Worm (Caenorhabditis elegans): Measurements from ENCODE around the gene C02B8.7.

C02B8.7 gene

DNA sequence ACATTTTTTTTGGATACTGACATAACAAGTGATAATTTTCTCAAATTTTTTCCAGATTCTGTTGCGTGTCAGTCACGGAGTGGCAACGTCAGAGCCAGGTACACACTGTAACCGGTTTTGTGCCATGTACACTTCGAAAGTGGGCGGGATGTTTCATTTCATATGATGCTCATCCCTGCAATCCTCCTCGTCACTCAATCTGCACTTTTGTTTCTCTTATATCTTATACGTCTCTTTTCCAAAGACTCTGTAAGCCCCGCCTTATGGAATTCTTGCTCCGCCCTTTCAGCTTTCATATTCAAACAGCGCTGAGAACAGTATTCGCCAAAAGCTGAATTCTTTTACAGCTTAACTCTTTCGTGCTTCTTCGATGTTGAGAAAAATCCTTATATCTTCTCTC is 1.5 kb upstream of the C02B8.7 start, which contains the start of gene C02B8.3:
TSS of gene C02B8.3 (plus strand) at position 301 of the 400 bp plus-strand sequence.
- no peak for TF ChIP-seq fos-1 (tag; optimal IDR thresholded peaks at IDR 0.05)
- TF ChIP-seq efl-3 (GFP tag; optimal IDR thresholded peaks at IDR 0.05): no peak
- TF ChIP-seq pqm-1 (tag; optimal IDR thresholded peaks at IDR 0.05): no peak
- no peak for TF ChIP-seq isw-1 (GFP tag; IDR thresholded peaks at IDR 0.05)
- no peak for TF ChIP-seq pag-3 (tag; optimal IDR thresholded peaks at IDR 0.05; ENCODE audit: borderline replicate concordance, insufficient read depth)
- TF ChIP-seq fkh-8 (tag; optimal IDR thresholded peaks at IDR 0.05): no peak
- TF ChIP-seq nhr-85 (tag): no peak
- no peak for TF ChIP-seq ceh-82 (tag; optimal IDR thresholded peaks at IDR 0.05)
- no peak for TF ChIP-seq dsc-1 (tag; optimal IDR thresholded peaks at IDR 0.05)
- no peak for TF ChIP-seq zag-1 (tag; optimal IDR thresholded peaks at IDR 0.05)
- TF ChIP-seq lin-39 (tag; optimal IDR thresholded peaks at IDR 0.05): no peak
- TF ChIP-seq swsn-7 (tag; optimal IDR thresholded peaks at IDR 0.05): no peak
- no peak for TF ChIP-seq vab-15 (tag; optimal IDR thresholded peaks at IDR 0.05)
- no peak for TF ChIP-seq elt-3 (tag; optimal IDR thresholded peaks at IDR 0.05)
- no peak for TF ChIP-seq mab-9 (GFP tag; IDR thresholded peaks at IDR 0.05)
- no peak for TF ChIP-seq xbp-1 (tag; optimal IDR thresholded peaks at IDR 0.05)
- no peak for TF ChIP-seq unc-30 (tag; optimal IDR thresholded peaks at IDR 0.05)

DNA sequence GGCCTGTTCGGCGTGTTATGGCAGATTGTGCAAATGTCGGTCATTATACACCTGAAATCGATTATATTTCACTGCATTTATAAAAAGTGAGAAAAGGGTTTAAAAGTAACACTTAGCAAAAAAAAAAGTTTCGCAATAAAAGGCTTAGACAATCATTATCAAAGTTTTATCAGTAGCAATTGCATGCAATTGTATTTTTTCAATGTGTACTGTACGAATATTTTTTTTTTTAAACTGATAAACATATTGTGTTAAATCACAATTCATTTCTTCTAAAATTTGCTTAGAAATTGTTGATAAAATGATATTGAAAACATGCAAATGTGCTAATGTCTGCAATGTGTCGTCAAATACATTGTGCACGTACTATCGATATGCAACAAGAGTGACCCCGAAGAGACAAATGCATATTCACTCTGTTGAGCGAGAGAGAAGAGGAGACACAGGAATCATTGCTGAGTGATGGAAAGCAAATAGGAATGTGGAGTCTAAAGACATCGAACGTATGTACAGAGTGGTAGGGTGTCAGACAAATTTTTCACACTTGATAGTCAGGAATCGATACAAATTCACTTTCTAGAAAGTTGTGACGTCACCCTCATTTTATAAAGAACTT is 1.3 kb downstream of the C02B8.7 start, which contains the start of gene C02B8.6:
TSS of gene C02B8.6 (minus strand) at position 51 of the 616 bp plus-strand sequence.
- TF ChIP-seq nhr-20 (tag; optimal IDR thresholded peaks at IDR 0.05): peak; percentile 25
- TF ChIP-seq xbp-1 (tag; optimal IDR thresholded peaks at IDR 0.05): peak; percentile 27
- peak; percentile 63 for TF ChIP-seq blmp-1 (tag; optimal IDR thresholded peaks at IDR 0.05)
- peak; percentile 9 to 65 for TF ChIP-seq lsy-2 (tag; optimal IDR thresholded peaks at IDR 0.05)
- no peak for TF ChIP-seq ztf-4 (tag; optimal IDR thresholded peaks at IDR 0.05)
- TF ChIP-seq elt-3 (tag; optimal IDR thresholded peaks at IDR 0.05): peak in 1 of 6 experiments; percentile 21
- TF ChIP-seq sox-4 (tag; optimal IDR thresholded peaks at IDR 0.05): no peak
- no peak for TF ChIP-seq unc-98 (GFP tag; IDR thresholded peaks at IDR 0.05)
- TF ChIP-seq fos-1 (tag; optimal IDR thresholded peaks at IDR 0.05): no peak
- peak; percentile 79 for TF ChIP-seq mep-1 (tag; optimal IDR thresholded peaks at IDR 0.05)
- TF ChIP-seq nhr-47 (tag; optimal IDR thresholded peaks at IDR 0.05): peak; percentile 39
- TF ChIP-seq ztf-11 (tag; optimal IDR thresholded peaks at IDR 0.05): no peak
- peak in 1 of 2 experiments; percentile 23 for TF ChIP-seq mdl-1 (tag; optimal IDR thresholded peaks at IDR 0.05)
- TF ChIP-seq lin-35 (GFP tag; optimal IDR thresholded peaks at IDR 0.05): peak; percentile 24 to 60
- peak; percentile 69 for TF ChIP-seq lin-14 (GFP tag; optimal IDR thresholded peaks at IDR 0.05)
- TF ChIP-seq snu-23 (GFP tag; optimal IDR thresholded peaks at IDR 0.05): peak; percentile 60
- TF ChIP-seq zag-1 (tag; optimal IDR thresholded peaks at IDR 0.05): no peak
- TF ChIP-seq irx-1 (tag; optimal IDR thresholded peaks at IDR 0.05): peak; percentile 17
- TF ChIP-seq nhr-237 (tag; optimal IDR thresholded peaks at IDR 0.05): no peak
- peak; percentile 27 for TF ChIP-seq rnt-1 (tag; optimal IDR thresholded peaks at IDR 0.05)
- TF ChIP-seq C16A3.4 (tag; optimal IDR thresholded peaks at IDR 0.05): peak; percentile 42
- TF ChIP-seq elt-2 (tag; optimal IDR thresholded peaks at IDR 0.05): peak; percentile 13
- peak; percentile 15 to 44 (median 25) for TF ChIP-seq dpl-1 (GFP tag; optimal IDR thresholded peaks at IDR 0.05)
- TF ChIP-seq vab-15 (tag; optimal IDR thresholded peaks at IDR 0.05): no peak
- peak; percentile 50 for TF ChIP-seq nhr-71 (tag; optimal IDR thresholded peaks at IDR 0.05)
- peak in 1 of 3 experiments; percentile 29 for TF ChIP-seq ceh-82 (tag; optimal IDR thresholded peaks at IDR 0.05)
- TF ChIP-seq nhr-19 (GFP tag; conservative IDR thresholded peaks at IDR 0.05): no peak
- TF ChIP-seq F16B12.6 (tag; optimal IDR thresholded peaks at IDR 0.05): peak; percentile 81
- peak; percentile 29 to 36 for TF ChIP-seq efl-1 (optimal IDR thresholded peaks at IDR 0.05)
- peak; percentile 44 to 84 for TF ChIP-seq efl-1 (GFP tag; optimal IDR thresholded peaks at IDR 0.05 in 1 of 2)
- TF ChIP-seq sptf-1 (tag; optimal IDR thresholded peaks at IDR 0.05): no peak
- peak; percentile 40 for TF ChIP-seq swsn-7 (tag; optimal IDR thresholded peaks at IDR 0.05)
- TF ChIP-seq dsc-1 (tag; optimal IDR thresholded peaks at IDR 0.05): peak; percentile 13
